Fruit fly (Drosophila melanogaster) whole organism, embryonic: ENCODE measurements around the gene Arfip.

Source experiments
- Atf-2 ChIP-seq: fragments of 200-800 bp; sonication (Bioruptor generic); optimal IDR thresholded peaks from 2 replicates; lab custom pipeline; 2016; ENCODE audit warnings: missing biosample characterization, missing genetic modification characterization
- Bteb2 ChIP-seq: fragments of 200-800 bp; sonication (Bioruptor generic); optimal IDR thresholded peaks from 2 replicates; lab custom pipeline; 2016; ENCODE audit warnings: missing biosample characterization, missing genetic modification characterization
- CG11398 ChIP-seq: fragments of 200-800 bp; sonication (Bioruptor generic); optimal IDR thresholded peaks from 2 replicates; lab custom pipeline; 2016; ENCODE audit warnings: missing biosample characterization, missing genetic modification characterization
- CG13123 ChIP-seq: fragments of 200-800 bp; sonication (Bioruptor generic); optimal IDR thresholded peaks from 2 replicates; lab custom pipeline; 2016; ENCODE audit warnings: missing biosample characterization, missing genetic modification characterization
- CG13296 ChIP-seq: fragments of 200-800 bp; sonication (Bioruptor generic); optimal IDR thresholded peaks from 3 replicates; lab custom pipeline; 2018; ENCODE audit warnings: missing biosample characterization, mild to moderate bottlenecking, missing genetic modification characterization
- CG13775 ChIP-seq: fragments of 200-800 bp; sonication (Bioruptor generic); optimal IDR thresholded peaks from 3 replicates; lab custom pipeline; 2017; ENCODE audit warnings: missing biosample characterization, mild to moderate bottlenecking, missing genetic modification characterization
- CG1602 ChIP-seq: fragments of 200-800 bp; sonication (Bioruptor generic); optimal IDR thresholded peaks from 3 replicates; lab custom pipeline; 2016; ENCODE audit warnings: missing biosample characterization, missing genetic modification characterization
- CG18262 ChIP-seq: fragments of 200-800 bp; optimal IDR thresholded peaks from 3 replicates; lab custom pipeline; 2019; ENCODE audit warnings: missing biosample characterization, mild to moderate bottlenecking, missing genetic modification characterization, moderate library complexity
- CG18619 ChIP-seq: fragments of 200-800 bp; sonication (Bioruptor generic); optimal IDR thresholded peaks from 3 replicates; lab custom pipeline; 2017; ENCODE audit warnings: missing biosample characterization, mild to moderate bottlenecking, missing genetic modification characterization
- CG2875 ChIP-seq: fragments of 200-800 bp; sonication (Bioruptor generic); optimal IDR thresholded peaks from 2 replicates; lab custom pipeline; 2017; ENCODE audit warnings: missing biosample characterization, mild to moderate bottlenecking, missing genetic modification characterization, missing genetic modification reagents
- CG2889 ChIP-seq: fragments of 200-800 bp; sonication (Bioruptor generic); IDR thresholded peaks from 3 replicates; pipeline ENCODE4 v1.3.6; 2022; ENCODE audit warnings: missing biosample characterization, missing genetic modification characterization
- CG3065 ChIP-seq: fragments of 200-800 bp; sonication (Bioruptor generic); optimal IDR thresholded peaks from 2 replicates; lab custom pipeline; 2016; ENCODE audit warnings: missing biosample characterization, missing genetic modification characterization
- CG6254 ChIP-seq: fragments of 200-800 bp; sonication (Bioruptor generic); optimal IDR thresholded peaks from 3 replicates; lab custom pipeline; 2017; ENCODE audit warnings: mild to moderate bottlenecking, missing biosample characterization, missing genetic modification reagents, missing genetic modification characterization
- CG7928 ChIP-seq: fragments of 200-800 bp; sonication (Bioruptor generic); optimal IDR thresholded peaks from 2 replicates; lab custom pipeline; 2017; ENCODE audit warnings: missing biosample characterization, mild to moderate bottlenecking, missing genetic modification characterization
- CG8944 ChIP-seq: fragments of 200-800 bp; sonication (Bioruptor generic); optimal IDR thresholded peaks from 3 replicates; lab custom pipeline; 2016; ENCODE audit warnings: missing biosample characterization, missing genetic modification characterization
- CG9437 ChIP-seq: fragments of 200-800 bp; sonication (Bioruptor generic); optimal IDR thresholded peaks from 2 replicates; lab custom pipeline; 2018; ENCODE audit warnings: missing biosample characterization, mild to moderate bottlenecking, missing genetic modification characterization
- CTCF ChIP-seq: fragments of 200-800 bp; sonication (Bioruptor generic); optimal IDR thresholded peaks from 2 replicates; lab custom pipeline; 2017; ENCODE audit warnings: missing biosample characterization, mild to moderate bottlenecking, missing genetic modification characterization, moderate library complexity
- D ChIP-seq, 2 experiments: fragments of 200-800 bp in 1 of 2; fragments of >200 bp in 1 of 2; sonication (Bioruptor generic) in 1 of 2; optimal IDR thresholded peaks; 2 replicates in 1 of 2; 3 replicates in 1 of 2; lab custom pipeline; 2017; ENCODE audit warnings: mild to moderate bottlenecking in 1 of 2, missing biosample characterization in 1 of 2, missing genetic modification characterization in 1 of 2, missing genetic modification reagents in 1 of 2
- Dad ChIP-seq: fragments of 200-800 bp; sonication (Bioruptor generic); optimal IDR thresholded peaks from 3 replicates; lab custom pipeline; 2016; ENCODE audit warnings: missing biosample characterization, missing genetic modification characterization
- Dip3 ChIP-seq: fragments of 200-800 bp; sonication (Bioruptor generic); optimal IDR thresholded peaks from 3 replicates; lab custom pipeline; 2016; ENCODE audit warnings: missing biosample characterization, missing genetic modification characterization
- Dp ChIP-seq: fragments of 200-800 bp; sonication (Bioruptor generic); optimal IDR thresholded peaks from 2 replicates; lab custom pipeline; 2018; ENCODE audit warnings: missing biosample characterization, mild to moderate bottlenecking, missing genetic modification characterization, moderate library complexity
- Eip74EF ChIP-seq, 2 experiments: fragments of 200-800 bp in 1 of 2; fragments of >200 bp in 1 of 2; sonication (Bioruptor generic) in 1 of 2; optimal IDR thresholded peaks; 2 replicates each; lab custom pipeline; 2017 to 2019; ENCODE audit warnings: missing biosample characterization in 2 of 2, missing genetic modification characterization in 2 of 2, mild to moderate bottlenecking in 1 of 2, moderate library complexity in 1 of 2
- GATAe ChIP-seq: fragments of 200-800 bp; sonication (Bioruptor generic); conservative IDR thresholded peaks from 2 replicates; pipeline ENCODE4 v1.3.6; 2022; ENCODE audit warnings: missing biosample characterization, missing genetic modification characterization
- Gsc ChIP-seq: fragments of 200-800 bp; sonication (Bioruptor generic); IDR thresholded peaks from 2 replicates; pipeline ENCODE4 v1.3.6; 2022; ENCODE audit warnings: missing biosample characterization, missing genetic modification characterization
- HmgD ChIP-seq: fragments of 200-800 bp; sonication (Bioruptor generic); optimal IDR thresholded peaks from 3 replicates; lab custom pipeline; 2016; ENCODE audit warnings: missing biosample characterization, missing genetic modification characterization
- Med ChIP-seq: fragments of 200-800 bp; sonication (Bioruptor generic); peaks from one replicate; lab custom pipeline; 2016; ENCODE audit warnings: missing biosample characterization, missing genetic modification characterization, mild to moderate bottlenecking, inconsistent platforms, moderate library complexity
- NC2α ChIP-seq: fragments of 200-800 bp; sonication (Bioruptor generic); optimal IDR thresholded peaks from 2 replicates; lab custom pipeline; 2016; ENCODE audit warnings: missing biosample characterization, missing genetic modification characterization
- Ravus ChIP-seq: fragments of 200-800 bp; sonication (Bioruptor generic); IDR thresholded peaks from 2 replicates; pipeline ENCODE4 v1.3.6; 2022; ENCODE audit warnings: missing biosample characterization, missing genetic modification characterization
- chn ChIP-seq: fragments of 200-800 bp; sonication (Bioruptor generic); optimal IDR thresholded peaks from 2 replicates; lab custom pipeline; 2016; ENCODE audit warnings: missing biosample characterization, missing genetic modification characterization
- ci ChIP-seq: fragments of 200-800 bp; sonication (Bioruptor generic); IDR thresholded peaks from 3 replicates; pipeline ENCODE4 v1.3.6; 2022; ENCODE audit warnings: missing biosample characterization, missing genetic modification characterization
- crc ChIP-seq: fragments of 200-800 bp; sonication (Bioruptor generic); optimal IDR thresholded peaks from 2 replicates; lab custom pipeline; 2016; ENCODE audit warnings: missing biosample characterization, missing genetic modification characterization
- dpn ChIP-seq, 2 experiments: fragments of 200-800 bp; sonication (Bioruptor generic); optimal IDR thresholded peaks; 3 replicates each; lab custom pipeline; 2016; ENCODE audit warnings: missing biosample characterization in 2 of 2, missing genetic modification characterization in 2 of 2
- emc ChIP-seq: fragments of 200-800 bp; sonication (Bioruptor generic); optimal IDR thresholded peaks from 2 replicates; lab custom pipeline; 2016; ENCODE audit warnings: missing biosample characterization, missing genetic modification characterization
- grn ChIP-seq: fragments of 200-800 bp; sonication (Bioruptor generic); optimal IDR thresholded peaks from 3 replicates; lab custom pipeline; 2017; ENCODE audit warnings: missing biosample characterization, missing genetic modification characterization
- kah ChIP-seq: fragments of 200-800 bp; sonication (Bioruptor generic); optimal IDR thresholded peaks from 2 replicates; lab custom pipeline; 2018; ENCODE audit warnings: missing biosample characterization, mild to moderate bottlenecking, missing genetic modification characterization
- nerfin-2 ChIP-seq: fragments of 200-800 bp; sonication (Bioruptor generic); IDR thresholded peaks from 2 replicates; pipeline ENCODE4 v1.3.6; 2022; ENCODE audit warnings: missing biosample characterization, missing genetic modification characterization; ENCODE audit not compliant: partially characterized antibody
- odd ChIP-seq: fragments of 200-800 bp; sonication (Bioruptor generic); optimal IDR thresholded peaks from 2 replicates; lab custom pipeline; 2017; ENCODE audit warnings: missing biosample characterization, mild to moderate bottlenecking, missing genetic modification characterization
- p53 ChIP-seq: fragments of 200-800 bp; sonication (Bioruptor generic); optimal IDR thresholded peaks from 2 replicates; lab custom pipeline; 2016; ENCODE audit warnings: missing biosample characterization, missing genetic modification characterization
- prd ChIP-seq, 3 experiments: fragments of >200 bp in 2 of 3; fragments of 200-800 bp in 1 of 3; sonication (Bioruptor generic) in 1 of 3; optimal IDR thresholded peaks in 2 of 3; IDR thresholded peaks in 1 of 3; 2 replicates in 2 of 3; 3 replicates in 1 of 3; pipeline versions ENCODE4 v1.3.6 to Lab custom; 2017 to 2022; ENCODE audit warnings: missing biosample characterization in 1 of 3, missing genetic modification characterization in 1 of 3
- sim ChIP-seq: fragments of 200-800 bp; sonication (Bioruptor generic); IDR thresholded peaks from 2 replicates; pipeline ENCODE4 v1.3.6; 2022; ENCODE audit warnings: missing biosample characterization, missing genetic modification characterization
- stc ChIP-seq: fragments of 200-800 bp; sonication (Bioruptor generic); IDR thresholded peaks from 2 replicates; pipeline ENCODE4 v1.3.6; 2022; ENCODE audit warnings: missing biosample characterization, missing genetic modification characterization
- tap ChIP-seq: fragments of 200-800 bp; optimal IDR thresholded peaks from 3 replicates; lab custom pipeline; 2019; ENCODE audit warnings: missing biosample characterization, mild to moderate bottlenecking, missing genetic modification characterization, moderate library complexity
- tll ChIP-seq, 2 experiments: fragments of 200-800 bp in 1 of 2; fragments of >200 bp in 1 of 2; sonication (Bioruptor generic) in 1 of 2; optimal IDR thresholded peaks; 2 replicates each; lab custom pipeline; 2017 to 2019; ENCODE audit warnings: missing biosample characterization in 2 of 2, missing genetic modification characterization in 2 of 2, mild to moderate bottlenecking in 1 of 2, moderate library complexity in 1 of 2
- vfl ChIP-seq: fragments of 200-800 bp; sonication (Bioruptor generic); optimal IDR thresholded peaks from 2 replicates; lab custom pipeline; 2016; ENCODE audit warnings: missing biosample characterization, missing genetic modification characterization
- zen2 ChIP-seq: fragments of 200-800 bp; sonication (Bioruptor generic); IDR thresholded peaks from 3 replicates; pipeline ENCODE4 v1.3.6; 2022; ENCODE audit warnings: missing biosample characterization, missing genetic modification characterization; ENCODE audit not compliant: partially characterized antibody

Arfip gene

dm6 chr3R:11196648-11197388 lies 38.0 kb downstream of the Arfip start (continued):
- TF ChIP-seq CG18262 (tag; lab: Kevin White, UChicago) (peak; percentile 96), CG7928 (GFP tag; lab: Kevin White, UChicago) (peak; percentile 80), D (optimal IDR thresholded peaks at IDR 0.05; lab: Kevin White, UChicago) (no peak), D (GFP tag; optimal IDR thresholded peaks at IDR 0.05; lab: Kevin White, UChicago) (peak; percentile 99), tap (tag; lab: Kevin White, UChicago) (peak; percentile 89), sim (GFP tag; lab: Robert Waterston, UW) (peak; percentile 92), tll (GFP tag; optimal IDR thresholded peaks at IDR 0.05; lab: Kevin White, UChicago) (peak in 1 of 2 experiments; percentile 81), HmgD (GFP tag; lab: Kevin White, UChicago) (peak; percentile 56), Med (GFP tag; lab: Kevin White, UChicago) (peak; percentile 98), CG13296 (GFP tag; lab: Kevin White, UChicago) (peak; percentile 99), CG13775 (GFP tag; lab: Kevin White, UChicago) (peak; percentile 98), prd (optimal IDR thresholded peaks at IDR 0.05; lab: Kevin White, UChicago) (no peak), prd (GFP tag; IDR thresholded peaks at IDR 0.05; lab: Robert Waterston, UW) (peak; percentile 98), GATAe (GFP tag; lab: Robert Waterston, UW) (peak; percentile 98), CG9437 (GFP tag; lab: Kevin White, UChicago) (peak; percentile 97), vfl (GFP tag; lab: Kevin White, UChicago) (peak; percentile 76), Eip74EF (GFP tag; optimal IDR thresholded peaks at IDR 0.05; lab: Kevin White, UChicago) (peak in 1 of 2 experiments; percentile 100), grn (GFP tag; lab: Kevin White, UChicago) (no peak), CG8944 (GFP tag; lab: Kevin White, UChicago) (peak; percentile 78), NC2α (GFP tag; lab: Kevin White, UChicago) (peak; percentile 77), CG11398 (GFP tag; lab: Kevin White, UChicago) (no peak), CG13123 (GFP tag; lab: Kevin White, UChicago) (peak; percentile 94), nerfin-2 (no peak), crc (peak; percentile 65), CG1602 (GFP tag; lab: Kevin White, UChicago) (peak; percentile 97), CG6254 (GFP tag; lab: Kevin White, UChicago) (peak; percentile 94), p53 (GFP tag; lab: Kevin White, UChicago) (peak; percentile 29), Bteb2 (GFP tag; lab: Kevin White, UChicago) (peak; percentile 81), Ravus (peak; percentile 94), CG18619 (GFP tag; lab: Kevin White, UChicago) (peak; percentile 99), Dp (GFP tag; lab: Kevin White, UChicago) (peak; percentile 23), CG2875 (GFP tag; lab: Kevin White, UChicago) (peak; percentile 96), chn (GFP tag; lab: Kevin White, UChicago) (peak; percentile 81), Dip3 (GFP tag; lab: Kevin White, UChicago) (peak; percentile 88), Gsc (peak; percentile 95), ci (GFP tag; lab: Robert Waterston, UW) (peak; percentile 96), CTCF (peak; percentile 67), emc (GFP tag; lab: Kevin White, UChicago) (peak; percentile 85), Dad (GFP tag; lab: Kevin White, UChicago) (peak; percentile 95), Atf-2 (GFP tag; lab: Kevin White, UChicago) (peak; percentile 74), zen2 (GFP tag; lab: Robert Waterston, UW) (no peak), kah (GFP tag; lab: Kevin White, UChicago) (peak; percentile 97), odd (GFP tag; lab: Kevin White, UChicago) (peak; percentile 98), CG3065 (GFP tag; lab: Kevin White, UChicago) (peak; percentile 92), stc (GFP tag; lab: Robert Waterston, UW) (peak; percentile 98), CG2889 (GFP tag; lab: Robert Waterston, UW) (peak; percentile 96), dpn (GFP tag; optimal IDR thresholded peaks at IDR 0.05; lab: Kevin White, UChicago) (peak; percentile 96 to 97)
